Fruit fly (Drosophila melanogaster) whole organism, embryonic: ENCODE measurements around the gene MEP-1.

ENCODE experiments used
- ATbp ChIP-seq: fragments of 200-800 bp; sonication (Bioruptor generic); optimal IDR thresholded peaks from 2 replicates; lab custom pipeline; 2017; ENCODE audit warnings: missing biosample characterization, mild to moderate bottlenecking, missing genetic modification characterization, missing genetic modification reagents
- Atf-2 ChIP-seq: fragments of 200-800 bp; sonication (Bioruptor generic); optimal IDR thresholded peaks from 2 replicates; lab custom pipeline; 2016; ENCODE audit warnings: missing biosample characterization, missing genetic modification characterization
- CG10267 ChIP-seq: fragments of 200-800 bp; sonication (Bioruptor generic); optimal IDR thresholded peaks from 2 replicates; lab custom pipeline; 2018; ENCODE audit warnings: missing biosample characterization, mild to moderate bottlenecking, missing genetic modification characterization, moderate library complexity
- CG10543 ChIP-seq: fragments of 200-800 bp; sonication (Bioruptor generic); optimal IDR thresholded peaks from 3 replicates; lab custom pipeline; 2017; ENCODE audit warnings: missing biosample characterization, mild to moderate bottlenecking, missing genetic modification characterization, moderate library complexity
- CG11247 ChIP-seq: fragments of 200-800 bp; sonication (Bioruptor generic); IDR thresholded peaks from 2 replicates; pipeline ENCODE4 v1.3.6; 2022; ENCODE audit warnings: missing biosample characterization, missing genetic modification characterization
- CG11723 ChIP-seq: fragments of 200-800 bp; sonication (Bioruptor generic); optimal IDR thresholded peaks from 2 replicates; lab custom pipeline; 2017; ENCODE audit warnings: missing biosample characterization, mild to moderate bottlenecking, missing genetic modification characterization
- CG12104 ChIP-seq: fragments of 200-800 bp; sonication (Bioruptor generic); optimal IDR thresholded peaks from 3 replicates; lab custom pipeline; 2016; ENCODE audit warnings: missing biosample characterization, missing genetic modification characterization
- CG1233 ChIP-seq: fragments of 200-800 bp; sonication (Bioruptor generic); optimal IDR thresholded peaks from 4 replicates; lab custom pipeline; 2018; ENCODE audit warnings: missing biosample characterization, mild to moderate bottlenecking, missing genetic modification characterization
- CG12769 ChIP-seq: fragments of 200-800 bp; sonication (Bioruptor generic); optimal IDR thresholded peaks from 2 replicates; lab custom pipeline; 2019; ENCODE audit warnings: missing biosample characterization, mild to moderate bottlenecking, missing genetic modification characterization, moderate library complexity
- CG12942 ChIP-seq: fragments of 200-800 bp; sonication (Bioruptor generic); optimal IDR thresholded peaks from 3 replicates; lab custom pipeline; 2016; ENCODE audit warnings: missing biosample characterization, missing genetic modification characterization
- CG13296 ChIP-seq: fragments of 200-800 bp; sonication (Bioruptor generic); optimal IDR thresholded peaks from 3 replicates; lab custom pipeline; 2018; ENCODE audit warnings: missing biosample characterization, mild to moderate bottlenecking, missing genetic modification characterization
- CG15514 ChIP-seq: fragments of 200-800 bp; sonication (Bioruptor generic); optimal IDR thresholded peaks from 3 replicates; lab custom pipeline; 2017; ENCODE audit warnings: missing biosample characterization, missing genetic modification characterization, mild to moderate bottlenecking, moderate library complexity, missing genetic modification reagents
- CG15601 ChIP-seq: fragments of 200-800 bp; sonication (Bioruptor generic); optimal IDR thresholded peaks from 3 replicates; lab custom pipeline; 2019; ENCODE audit warnings: missing biosample characterization, mild to moderate bottlenecking, missing genetic modification characterization, moderate library complexity
- CG3281 ChIP-seq: fragments of 200-800 bp; sonication (Bioruptor generic); optimal IDR thresholded peaks from 3 replicates; lab custom pipeline; 2017; ENCODE audit warnings: missing biosample characterization, mild to moderate bottlenecking, missing genetic modification characterization
- CG4328 ChIP-seq: fragments of 200-800 bp; sonication (Bioruptor generic); optimal IDR thresholded peaks from 3 replicates; lab custom pipeline; 2017; ENCODE audit warnings: missing biosample characterization, missing genetic modification reagents, missing genetic modification characterization
- CG4360 ChIP-seq: fragments of 200-800 bp; sonication (Bioruptor generic); IDR thresholded peaks from 2 replicates; pipeline ENCODE4 v1.3.6; 2022; ENCODE audit warnings: missing biosample characterization, missing genetic modification characterization
- CG5245 ChIP-seq: fragments of 200-800 bp; sonication (Bioruptor generic); optimal IDR thresholded peaks from 3 replicates; lab custom pipeline; 2016; ENCODE audit warnings: missing biosample characterization, missing genetic modification characterization
- CG6683 ChIP-seq: fragments of 200-800 bp; sonication (Bioruptor generic); optimal IDR thresholded peaks from 2 replicates; lab custom pipeline; 2017; ENCODE audit warnings: missing biosample characterization, mild to moderate bottlenecking, missing genetic modification characterization, missing genetic modification reagents
- CG8089 ChIP-seq: fragments of 200-800 bp; sonication (Bioruptor generic); optimal IDR thresholded peaks from 3 replicates; lab custom pipeline; 2016; ENCODE audit warnings: missing biosample characterization, missing genetic modification characterization
- CG8281 ChIP-seq: fragments of 200-800 bp; sonication (Bioruptor generic); optimal IDR thresholded peaks from 2 replicates; lab custom pipeline; 2018; ENCODE audit warnings: missing biosample characterization, mild to moderate bottlenecking, missing genetic modification characterization, moderate library complexity
- CTCF ChIP-seq: fragments of 200-800 bp; sonication (Bioruptor generic); optimal IDR thresholded peaks from 2 replicates; lab custom pipeline; 2017; ENCODE audit warnings: missing biosample characterization, mild to moderate bottlenecking, missing genetic modification characterization, moderate library complexity
- CoRest ChIP-seq: fragments of 200-800 bp; sonication (Bioruptor generic); optimal IDR thresholded peaks from 3 replicates; lab custom pipeline; 2018; ENCODE audit warnings: missing biosample characterization, mild to moderate bottlenecking, missing genetic modification characterization, moderate library complexity
- D ChIP-seq, 2 experiments: fragments of 200-800 bp in 1 of 2; fragments of >200 bp in 1 of 2; sonication (Bioruptor generic) in 1 of 2; optimal IDR thresholded peaks; 2 replicates in 1 of 2; 3 replicates in 1 of 2; lab custom pipeline; 2017; ENCODE audit warnings: mild to moderate bottlenecking in 1 of 2, missing biosample characterization in 1 of 2, missing genetic modification characterization in 1 of 2, missing genetic modification reagents in 1 of 2
- Dbx ChIP-seq: fragments of 200-800 bp; sonication (Bioruptor generic); IDR thresholded peaks from 3 replicates; pipeline ENCODE4 v1.3.6; 2022; ENCODE audit warnings: missing biosample characterization, missing genetic modification characterization
- Dp ChIP-seq: fragments of 200-800 bp; sonication (Bioruptor generic); optimal IDR thresholded peaks from 2 replicates; lab custom pipeline; 2018; ENCODE audit warnings: missing biosample characterization, mild to moderate bottlenecking, missing genetic modification characterization, moderate library complexity
- E2f2 ChIP-seq: fragments of 200-800 bp; sonication (Bioruptor generic); IDR thresholded peaks from 2 replicates; pipeline ENCODE4 v1.3.6; 2022; ENCODE audit warnings: missing biosample characterization, missing genetic modification characterization
- Mes4 ChIP-seq: fragments of 200-800 bp; sonication (Bioruptor generic); optimal IDR thresholded peaks from 2 replicates; lab custom pipeline; 2016; ENCODE audit warnings: missing biosample characterization, missing genetic modification characterization
- Xbp1 ChIP-seq: fragments of 200-800 bp; sonication (Bioruptor generic); optimal IDR thresholded peaks from 3 replicates; lab custom pipeline; 2016; ENCODE audit warnings: missing biosample characterization, mild to moderate bottlenecking, missing genetic modification characterization
- abd-A ChIP-seq: fragments of 200-800 bp; sonication (Bioruptor generic); optimal IDR thresholded peaks from 3 replicates; lab custom pipeline; 2019; ENCODE audit warnings: missing biosample characterization, mild to moderate bottlenecking, missing genetic modification characterization, moderate library complexity
- ac ChIP-seq: fragments of 200-800 bp; sonication (Bioruptor generic); optimal IDR thresholded peaks from 3 replicates; lab custom pipeline; 2017; ENCODE audit warnings: missing biosample characterization, mild to moderate bottlenecking, missing genetic modification characterization
- bsh ChIP-seq, 2 experiments: fragments of 200-800 bp; sonication (Bioruptor generic); optimal IDR thresholded peaks; 2 replicates each; lab custom pipeline; 2017 to 2018; ENCODE audit warnings: mild to moderate bottlenecking in 2 of 2, missing biosample characterization in 2 of 2, missing genetic modification characterization in 2 of 2, moderate library complexity in 1 of 2
- chinmo ChIP-seq: fragments of 200-800 bp; sonication (Bioruptor generic); IDR thresholded peaks from 4 replicates; pipeline ENCODE4 v1.3.6; 2022; ENCODE audit warnings: missing biosample characterization, missing genetic modification characterization; ENCODE audit not compliant: partially characterized antibody
- chm ChIP-seq: fragments of 200-800 bp; sonication (Bioruptor generic); IDR thresholded peaks from 2 replicates; pipeline ENCODE4 v1.3.6; 2022; ENCODE audit warnings: missing biosample characterization, missing genetic modification characterization
- crp ChIP-seq, 2 experiments: fragments of 200-800 bp; sonication (Bioruptor generic); optimal IDR thresholded peaks; 2 replicates in 1 of 2; 3 replicates in 1 of 2; lab custom pipeline; 2017; ENCODE audit warnings: missing biosample characterization in 2 of 2, missing genetic modification characterization in 2 of 2, mild to moderate bottlenecking in 1 of 2, moderate library complexity in 1 of 2
- ems ChIP-seq: fragments of 200-800 bp; sonication (Bioruptor generic); optimal IDR thresholded peaks from 3 replicates; lab custom pipeline; 2016; ENCODE audit warnings: missing biosample characterization, missing genetic modification characterization
- exex ChIP-seq: fragments of 200-800 bp; sonication (Bioruptor generic); optimal IDR thresholded peaks from 4 replicates; lab custom pipeline; 2018; ENCODE audit warnings: missing biosample characterization, mild to moderate bottlenecking, missing genetic modification characterization, moderate library complexity
- fru ChIP-seq: fragments of >200 bp; optimal IDR thresholded peaks from 2 replicates; lab custom pipeline; 2017
- klu ChIP-seq: fragments of 200-800 bp; sonication (Bioruptor generic); IDR thresholded peaks from 2 replicates; pipeline ENCODE4 v1.3.6; 2022; ENCODE audit warnings: missing biosample characterization, missing genetic modification characterization
- lola ChIP-seq, 3 experiments: fragments of >200 bp in 2 of 3; fragments of 200-800 bp in 1 of 3; sonication (Bioruptor generic) in 1 of 3; optimal IDR thresholded peaks; 2 replicates each; lab custom pipeline; 2017 to 2019; ENCODE audit warnings: missing biosample characterization in 3 of 3, missing genetic modification characterization in 3 of 3, mild to moderate bottlenecking in 1 of 3, moderate library complexity in 1 of 3
- odd ChIP-seq: fragments of 200-800 bp; sonication (Bioruptor generic); optimal IDR thresholded peaks from 2 replicates; lab custom pipeline; 2017; ENCODE audit warnings: missing biosample characterization, mild to moderate bottlenecking, missing genetic modification characterization
- otp ChIP-seq: fragments of 200-800 bp; sonication (Bioruptor generic); IDR thresholded peaks from 3 replicates; pipeline ENCODE4, ENCODE4 v1.3.6; 2022; ENCODE audit warnings: missing biosample characterization, missing genetic modification characterization
- pnt ChIP-seq: fragments of 200-800 bp; sonication (Bioruptor generic); optimal IDR thresholded peaks from 3 replicates; lab custom pipeline; 2016; ENCODE audit warnings: missing biosample characterization, missing genetic modification characterization
- ranshi ChIP-seq: fragments of 200-800 bp; sonication (Bioruptor generic); IDR thresholded peaks from 2 replicates; pipeline ENCODE4 v1.3.6; 2022; ENCODE audit warnings: missing biosample characterization, missing genetic modification characterization
- row ChIP-seq: fragments of 200-800 bp; sonication (Bioruptor generic); IDR thresholded peaks from 3 replicates; pipeline ENCODE4 v1.3.6; 2022; ENCODE audit warnings: missing biosample characterization, missing genetic modification characterization
- scrt ChIP-seq: fragments of 200-800 bp; sonication (Bioruptor generic); optimal IDR thresholded peaks from 2 replicates; lab custom pipeline; 2018; ENCODE audit warnings: missing biosample characterization, mild to moderate bottlenecking, missing genetic modification characterization, moderate library complexity
- seq ChIP-seq: fragments of 200-800 bp; sonication (Bioruptor generic); IDR thresholded peaks from 2 replicates; pipeline ENCODE4 v1.3.6; 2022; ENCODE audit warnings: missing biosample characterization, missing genetic modification characterization
- wor ChIP-seq: fragments of 200-800 bp; sonication (Bioruptor generic); IDR thresholded peaks from 2 replicates; pipeline ENCODE4 v1.3.6; 2022; ENCODE audit warnings: missing biosample characterization, missing genetic modification characterization

MEP-1 gene

DNA sequence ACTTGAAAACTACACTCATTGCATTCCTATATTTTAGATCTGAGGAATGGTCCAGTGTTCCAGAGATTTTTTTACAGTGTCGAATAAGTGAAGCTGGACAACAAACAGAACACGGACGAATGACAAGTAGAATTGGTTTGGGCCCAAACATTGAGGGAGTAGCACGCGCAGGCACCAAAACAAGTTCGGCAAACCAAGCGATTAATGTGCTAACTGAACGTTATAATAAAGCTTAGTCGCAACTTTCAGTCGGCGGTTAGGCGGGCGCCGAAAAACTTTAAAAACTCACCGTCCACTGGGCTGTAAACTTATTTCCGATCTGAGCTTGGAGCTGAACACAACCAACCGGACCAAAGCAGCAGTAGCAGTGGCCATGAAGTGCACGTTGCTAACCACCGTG lies 13.6 kb downstream of the MEP-1 start, which contains the start of gene CG1143:
Gene CG1143 (plus strand): TSS at position 301 of the 400 bp plus-strand sequence.
- TF ChIP-seq CG10543 = no peak
- TF ChIP-seq bsh (GFP tag; optimal IDR thresholded peaks at IDR 0.05; lab: Kevin White, UChicago) = no peak

DNA sequence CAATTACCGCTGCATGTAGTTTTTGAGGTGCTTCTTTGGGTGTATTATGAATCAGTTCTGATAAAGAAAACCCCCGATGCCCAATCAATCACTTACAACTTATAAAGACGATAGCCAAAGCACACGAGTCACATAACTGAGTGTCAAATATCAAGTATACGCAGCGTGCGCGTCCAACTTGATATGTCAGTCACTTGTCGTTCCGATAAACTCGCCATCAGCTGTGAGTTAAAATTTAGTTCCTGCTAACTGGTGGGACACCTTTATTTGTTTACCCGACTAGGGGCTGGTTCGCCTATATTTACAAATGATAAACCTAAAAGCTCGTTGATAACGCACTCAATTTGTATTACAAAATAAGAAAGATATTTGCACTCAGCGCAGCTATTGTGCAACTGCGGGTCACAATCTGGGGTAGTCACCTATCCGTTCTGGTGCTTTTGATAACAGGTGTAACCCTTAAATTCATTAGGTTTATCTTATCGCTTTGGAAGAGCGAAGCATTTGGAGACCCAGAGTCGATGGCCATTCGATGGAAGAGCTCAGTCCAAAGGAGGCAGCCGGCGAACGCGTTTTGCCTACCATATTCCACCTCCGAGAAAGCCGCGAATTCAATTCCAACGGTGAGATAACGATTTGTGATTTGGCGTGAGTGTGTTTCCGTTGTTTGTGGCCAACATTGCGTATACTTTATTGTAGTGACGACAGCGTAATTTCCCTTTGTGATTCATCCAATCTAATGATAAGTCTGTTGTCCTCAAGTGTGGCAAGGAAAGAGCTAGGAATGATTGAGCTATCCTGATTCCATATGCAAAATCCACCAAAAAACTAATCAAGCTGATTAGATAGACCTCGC lies 16.2 kb downstream of the MEP-1 start, which contains the start of gene CG1246:
Gene CG1246 (plus strand): TSS at position 526 of the 856 bp plus-strand sequence.
- no peak for TF ChIP-seq Dp (GFP tag; lab: Kevin White, UChicago)
- no peak for TF ChIP-seq seq (GFP tag; lab: Robert Waterston, UW)
- no peak for TF ChIP-seq klu (GFP tag; lab: Robert Waterston, UW)
- TF ChIP-seq fru (lab: Kevin White, UChicago) = no peak
- TF ChIP-seq CG4360 (GFP tag; lab: Robert Waterston, UW) = no peak
- no peak for TF ChIP-seq CG8089 (GFP tag; lab: Kevin White, UChicago)
- TF ChIP-seq CG3281 (GFP tag; lab: Kevin White, UChicago) = peak; percentile 9
- TF ChIP-seq odd = peak; percentile 11
- no peak for TF ChIP-seq CG8281
- TF ChIP-seq Mes4 = no peak
- no peak for TF ChIP-seq lola (GFP tag; optimal IDR thresholded peaks at IDR 0.05; lab: Kevin White, UChicago)
- TF ChIP-seq Dbx (GFP tag; lab: Robert Waterston, UW) = no peak
- TF ChIP-seq CTCF (GFP tag; lab: Kevin White, UChicago) = no peak
- peak; percentile 75; the same call in 1 of the 4 replicates for TF ChIP-seq chinmo (GFP tag; lab: Robert Waterston, UW)
- TF ChIP-seq E2f2 (GFP tag; lab: Robert Waterston, UW) = no peak
- no peak for TF ChIP-seq otp (GFP tag; lab: Robert Waterston, UW)
- TF ChIP-seq ems = no peak
- TF ChIP-seq exex (tag; lab: Kevin White, UChicago) = peak; percentile 79
- TF ChIP-seq CG12942 (GFP tag; lab: Kevin White, UChicago) = no peak
- no peak for TF ChIP-seq CG10267 (tag; lab: Kevin White, UChicago)
- TF ChIP-seq Xbp1 = no peak
- no peak for TF ChIP-seq pnt (GFP tag; lab: Kevin White, UChicago)
- TF ChIP-seq ac (GFP tag; lab: Kevin White, UChicago) = no peak
- no peak for TF ChIP-seq CG12104 (GFP tag; lab: Kevin White, UChicago)
- TF ChIP-seq CoRest = no peak
- TF ChIP-seq CG13296 = peak; percentile 26
- TF ChIP-seq chm = no peak
- TF ChIP-seq CG12769 (tag; lab: Kevin White, UChicago) = no peak
- no peak for TF ChIP-seq D (optimal IDR thresholded peaks at IDR 0.05; lab: Kevin White, UChicago)
- TF ChIP-seq D (GFP tag; optimal IDR thresholded peaks at IDR 0.05; lab: Kevin White, UChicago) = no peak
- peak; percentile 33 for TF ChIP-seq CG15514 (GFP tag; lab: Kevin White, UChicago)
- TF ChIP-seq row (GFP tag; lab: Robert Waterston, UW) = no peak
- no peak for TF ChIP-seq CG1233
- no peak for TF ChIP-seq abd-A
- TF ChIP-seq CG5245 (GFP tag; lab: Kevin White, UChicago) = no peak
- TF ChIP-seq wor (GFP tag; lab: Robert Waterston, UW) = no peak
- no peak for TF ChIP-seq scrt (GFP tag; lab: Kevin White, UChicago)
- no peak for TF ChIP-seq CG11723 (GFP tag; lab: Kevin White, UChicago)
- TF ChIP-seq CG15601 (tag; lab: Kevin White, UChicago) = peak; percentile 25
- no peak for TF ChIP-seq CG6683 (GFP tag; lab: Kevin White, UChicago)
- TF ChIP-seq ATbp (GFP tag; lab: Kevin White, UChicago) = peak; percentile 51
- TF ChIP-seq Atf-2 (GFP tag; lab: Kevin White, UChicago) = no peak
- no peak for TF ChIP-seq crp (GFP tag; optimal IDR thresholded peaks at IDR 0.05; lab: Kevin White, UChicago)
- no peak for TF ChIP-seq ranshi
- peak; percentile 40 for TF ChIP-seq CG4328
- TF ChIP-seq CG11247 (GFP tag; lab: Robert Waterston, UW) = no peak
